Worm (Caenorhabditis elegans) whole organism, young adult: ENCODE measurements around the gene decr-1.1.

Source experiments
- C17E4.6 ChIP-seq: fragments of 200-800 bp; sonication (Bioruptor generic); IDR thresholded peaks from 2 replicates; pipeline ENCODE4 v1.3.6; 2022; ENCODE audit warnings: missing genetic modification reagents, missing genetic modification characterization, missing compliant biosample characterization
- F10E7.11 ChIP-seq: sonication (generic microtip); optimal IDR thresholded peaks from 2 replicates; lab custom pipeline; 2017; ENCODE audit warnings: mild to moderate bottlenecking, missing genetic modification characterization, moderate library complexity, missing compliant biosample characterization
- F22D6.2 ChIP-seq: sonication (generic microtip); optimal IDR thresholded peaks from 2 replicates; lab custom pipeline; 2016; ENCODE audit warnings: mild to moderate bottlenecking, missing genetic modification characterization, missing compliant biosample characterization
- F23B12.7 ChIP-seq: sonication (generic microtip); optimal IDR thresholded peaks from 2 replicates; lab custom pipeline; 2017; ENCODE audit warnings: missing genetic modification characterization, mild to moderate bottlenecking, missing compliant biosample characterization, antibody characterized with exemption, moderate library complexity; ENCODE audit not compliant: insufficient read depth
- F37B4.10 ChIP-seq: fragments of 200-800 bp; sonication (Bioruptor generic); IDR thresholded peaks from 2 replicates; pipeline ENCODE4 v1.3.6; 2022; ENCODE audit warnings: missing genetic modification characterization, missing compliant biosample characterization
- F55B11.4 ChIP-seq: sonication (generic microtip); optimal IDR thresholded peaks from 2 replicates; lab custom pipeline; 2016; ENCODE audit warnings: missing compliant biosample characterization, missing genetic modification characterization, borderline replicate concordance; ENCODE audit not compliant: insufficient read depth
- T26A5.8 ChIP-seq: sonication (generic microtip); optimal IDR thresholded peaks from 2 replicates; lab custom pipeline; 2016; ENCODE audit warnings: missing genetic modification characterization, missing compliant biosample characterization
- Y56A3A.18 ChIP-seq: fragments of 200-800 bp; sonication (Bioruptor generic); IDR thresholded peaks from 2 replicates; pipeline ENCODE4 v1.3.6; 2022; ENCODE audit warnings: missing genetic modification reagents, missing genetic modification characterization, missing compliant biosample characterization
- Y79H2A.3 ChIP-seq: fragments of 200-800 bp; sonication (Bioruptor generic); conservative IDR thresholded peaks from 2 replicates; pipeline ENCODE4 v1.3.6; 2022; ENCODE audit warnings: missing genetic modification reagents, missing genetic modification characterization, missing compliant biosample characterization
- ama-1 ChIP-seq, 3 experiments: fragments of 150-350 bp in 1 of 3; sonication (generic microtip) in 2 of 3; optimal IDR thresholded peaks; 2 replicates each; lab custom pipeline; 2014 to 2018; ENCODE audit warnings: missing biosample characterization in 2 of 3, missing genetic modification characterization in 2 of 3, missing genetic modification reagents in 2 of 3
- aptf-3 ChIP-seq: fragments of 200-800 bp; sonication (Bioruptor generic); IDR thresholded peaks from 2 replicates; pipeline ENCODE4 v1.3.6; 2022; ENCODE audit warnings: missing genetic modification characterization, missing compliant biosample characterization
- atf-7 ChIP-seq: sonication (generic microtip); optimal IDR thresholded peaks from 2 replicates; lab custom pipeline; 2017; ENCODE audit warnings: mild to moderate bottlenecking, missing genetic modification characterization, missing compliant biosample characterization
- ceh-100 ChIP-seq: fragments of 200-800 bp; sonication (Bioruptor generic); IDR thresholded peaks from 2 replicates; pipeline ENCODE4 v1.3.6; 2022; ENCODE audit warnings: missing genetic modification reagents, missing genetic modification characterization, missing compliant biosample characterization
- ceh-79 ChIP-seq: sonication (generic microtip); optimal IDR thresholded peaks from 2 replicates; lab custom pipeline; 2017; ENCODE audit warnings: mild to moderate bottlenecking, missing genetic modification characterization, missing compliant biosample characterization
- ceh-91 ChIP-seq: fragments of 200-800 bp; sonication (Bioruptor generic); IDR thresholded peaks from 2 replicates; pipeline ENCODE4 v1.3.6; 2022; ENCODE audit warnings: missing genetic modification reagents, missing genetic modification characterization, missing compliant biosample characterization
- die-1 ChIP-seq: sonication (generic microtip); optimal IDR thresholded peaks from 2 replicates; lab custom pipeline; 2016; ENCODE audit warnings: missing genotype, mild to moderate bottlenecking, missing genetic modification characterization, missing compliant biosample characterization
- dpl-1 ChIP-seq: fragments of 150-350 bp; optimal IDR thresholded peaks from 2 replicates; lab custom pipeline; 2014; ENCODE audit warnings: missing biosample characterization, missing genetic modification reagents, missing genetic modification characterization
- ets-4 ChIP-seq: fragments of 200-800 bp; sonication (Bioruptor generic); optimal IDR thresholded peaks from 2 replicates; lab custom pipeline; 2018; ENCODE audit warnings: mild to moderate bottlenecking, missing genetic modification characterization, missing compliant biosample characterization
- lin-26 ChIP-seq: fragments of 200-800 bp; sonication (Bioruptor generic); IDR thresholded peaks from 2 replicates; pipeline ENCODE4 v1.3.6; 2022; ENCODE audit warnings: missing genetic modification reagents, missing genetic modification characterization, missing compliant biosample characterization
- lin-40 ChIP-seq: sonication (generic microtip); optimal IDR thresholded peaks from 2 replicates; lab custom pipeline; 2016; ENCODE audit warnings: missing genetic modification characterization, mild to moderate bottlenecking, missing compliant biosample characterization, missing genotype, missing genetic modification reagents
- lin-54 ChIP-seq: fragments of 200-800 bp; sonication (Bioruptor generic); optimal IDR thresholded peaks from 2 replicates; lab custom pipeline; 2018; ENCODE audit warnings: mild to moderate bottlenecking, missing genetic modification characterization, missing compliant biosample characterization
- madf-6 ChIP-seq: fragments of 200-800 bp; sonication (Bioruptor generic); IDR thresholded peaks from 2 replicates; pipeline ENCODE4 v1.3.6; 2022; ENCODE audit warnings: missing genetic modification reagents, missing genetic modification characterization, missing compliant biosample characterization
- mcd-1 ChIP-seq: fragments of 200-800 bp; sonication (Bioruptor generic); IDR thresholded peaks from 2 replicates; pipeline ENCODE4 v1.3.6; 2022; ENCODE audit warnings: missing genetic modification reagents, missing genetic modification characterization, missing compliant biosample characterization
- nfya-1 ChIP-seq: sonication (generic microtip); optimal IDR thresholded peaks from 2 replicates; lab custom pipeline; 2017; ENCODE audit warnings: antibody characterized with exemption, missing compliant biosample characterization, missing genetic modification characterization, borderline replicate concordance; ENCODE audit not compliant: insufficient read depth
- nhr-179 ChIP-seq: sonication (generic microtip); optimal IDR thresholded peaks from 2 replicates; lab custom pipeline; 2016; ENCODE audit warnings: mild to moderate bottlenecking, missing genetic modification characterization, missing compliant biosample characterization
- nhr-80 ChIP-seq: sonication (generic microtip); optimal IDR thresholded peaks from 2 replicates; lab custom pipeline; 2016; ENCODE audit warnings: missing genetic modification characterization, missing compliant biosample characterization
- rpc-1 ChIP-seq, 2 experiments: fragments of 150-350 bp in 1 of 2; sonication (generic microtip) in 1 of 2; optimal IDR thresholded peaks; 2 replicates each; lab custom pipeline; 2014 to 2018; ENCODE audit warnings: missing biosample characterization in 1 of 2, missing genetic modification characterization in 1 of 2, missing genetic modification reagents in 1 of 2, missing genotype in 1 of 2
- snpc-1.1 ChIP-seq: sonication (generic microtip); optimal IDR thresholded peaks from 2 replicates; lab custom pipeline; 2017; ENCODE audit warnings: missing genetic modification characterization, mild to moderate bottlenecking, missing compliant biosample characterization, antibody characterized with exemption, moderate library complexity, missing genotype, missing genetic modification reagents; ENCODE audit not compliant: insufficient read depth
- snpc-1.3 ChIP-seq: sonication (generic microtip); optimal IDR thresholded peaks from 2 replicates; lab custom pipeline; 2017; ENCODE audit warnings: missing genetic modification characterization, mild to moderate bottlenecking, missing compliant biosample characterization, antibody characterized with exemption, moderate library complexity, missing genotype, missing genetic modification reagents; ENCODE audit not compliant: insufficient read depth
- snpc-3.4 ChIP-seq: sonication (generic microtip); optimal IDR thresholded peaks from 2 replicates; lab custom pipeline; 2017; ENCODE audit warnings: missing genetic modification characterization, mild to moderate bottlenecking, missing compliant biosample characterization, antibody characterized with exemption, moderate library complexity, missing genotype, missing genetic modification reagents
- zfh-2 ChIP-seq: fragments of 200-800 bp; sonication (Bioruptor generic); conservative IDR thresholded peaks from 2 replicates; pipeline ENCODE4 v1.3.6; 2022; ENCODE audit warnings: missing genetic modification reagents, missing genetic modification characterization, missing compliant biosample characterization
- zim-3 ChIP-seq: sonication (generic microtip); optimal IDR thresholded peaks from 2 replicates; lab custom pipeline; 2017; ENCODE audit warnings: mild to moderate bottlenecking, missing genetic modification characterization, moderate library complexity, missing compliant biosample characterization
- ztf-28 ChIP-seq: fragments of 200-800 bp; sonication (Bioruptor generic); IDR thresholded peaks from 2 replicates; pipeline ENCODE4 v1.3.6; 2022; ENCODE audit warnings: missing genetic modification reagents, missing genetic modification characterization, missing compliant biosample characterization
- ztf-6 ChIP-seq: fragments of 200-800 bp; sonication (Bioruptor generic); IDR thresholded peaks from 2 replicates; pipeline ENCODE4 v1.3.6; 2022; ENCODE audit warnings: missing genetic modification reagents, missing genetic modification characterization, missing compliant biosample characterization

Gene decr-1.1

ce11 chrV:13812330-13812729 is 30.1 kb downstream of the decr-1.1 start:
- no peak for TF ChIP-seq ama-1 (optimal IDR thresholded peaks at IDR 0.05; lab: Kevin White, UChicago)
- TF ChIP-seq ama-1 (GFP tag; optimal IDR thresholded peaks at IDR 0.05; lab: Kevin White, UChicago): no peak
- TF ChIP-seq ztf-6 (GFP tag; lab: Robert Waterston, UW): no peak
- no peak for TF ChIP-seq F37B4.10 (GFP tag; lab: Robert Waterston, UW)
- no peak for TF ChIP-seq ztf-28 (GFP tag; lab: Robert Waterston, UW)
- TF ChIP-seq ceh-79 (tag; lab: Kevin White, UChicago): no peak
- no peak for TF ChIP-seq snpc-1.3 (tag; lab: Kevin White, UChicago)
- no peak for TF ChIP-seq atf-7 (tag; lab: Kevin White, UChicago)
- no peak for TF ChIP-seq ceh-91
- TF ChIP-seq lin-26 (GFP tag; lab: Robert Waterston, UW): no peak
- no peak for TF ChIP-seq F10E7.11 (tag; lab: Kevin White, UChicago)
- TF ChIP-seq rpc-1 (optimal IDR thresholded peaks at IDR 0.05; lab: Kevin White, UChicago): no peak
- no peak for TF ChIP-seq rpc-1 (tag; optimal IDR thresholded peaks at IDR 0.05; lab: Kevin White, UChicago)
- TF ChIP-seq zim-3 (tag; lab: Kevin White, UChicago): no peak
- no peak for TF ChIP-seq lin-54 (GFP tag; lab: Kevin White, UChicago)
- TF ChIP-seq mcd-1 (GFP tag; lab: Robert Waterston, UW): no peak
- no peak for TF ChIP-seq F22D6.2 (tag; lab: Kevin White, UChicago)
- no peak for TF ChIP-seq die-1 (tag; lab: Kevin White, UChicago)
- no peak for TF ChIP-seq nhr-80 (tag; lab: Kevin White, UChicago)
- no peak for TF ChIP-seq snpc-3.4 (tag; lab: Kevin White, UChicago)
- TF ChIP-seq, all 124 proteins: peak for 0

- no peak for TF ChIP-seq T26A5.8 (tag; lab: Kevin White, UChicago)
- no peak for TF ChIP-seq Y56A3A.18 (GFP tag; lab: Robert Waterston, UW)
- no peak for TF ChIP-seq F37B4.10 (GFP tag; lab: Robert Waterston, UW)
- TF ChIP-seq snpc-1.1 (tag; lab: Kevin White, UChicago): no peak
- TF ChIP-seq dpl-1: no peak
- no peak for TF ChIP-seq ets-4 (GFP tag; lab: Kevin White, UChicago)
Measured at ce11 chrV:13812931-13813330, 30.7 kb downstream of the decr-1.1 start, which contains the start of gene ceh-24. ceh-24 (plus strand) TSS chrV:13813231.

- TF ChIP-seq zim-3 (tag; lab: Kevin White, UChicago) (no peak), F55B11.4 (tag; lab: Kevin White, UChicago) (no peak), madf-6 (GFP tag; lab: Robert Waterston, UW) (no peak), nhr-179 (tag; lab: Kevin White, UChicago) (no peak), die-1 (tag; lab: Kevin White, UChicago) (no peak), C17E4.6 (GFP tag; lab: Robert Waterston, UW) (no peak), snpc-1.3 (tag; lab: Kevin White, UChicago) (no peak), Y79H2A.3 (no peak), nfya-1 (tag; lab: Kevin White, UChicago) (no peak), F23B12.7 (tag; lab: Kevin White, UChicago) (no peak), lin-40 (tag; lab: Kevin White, UChicago) (no peak), zfh-2 (GFP tag; lab: Robert Waterston, UW) (no peak), ceh-100 (no peak), aptf-3 (GFP tag; lab: Robert Waterston, UW) (no peak)
Measured at ce11 chrV:13816877-13817276, 34.7 kb downstream of the decr-1.1 start, which contains the start of gene F55B12.2. F55B12.2 (minus strand) TSS chrV:13816977.
